Fruit fly (Drosophila melanogaster) whole organism, embryonic: ENCODE results near the gene CG31445.

Source experiments
- Ada2b ChIP-seq: fragments of 200-800 bp; sonication (Bioruptor generic); IDR thresholded peaks from 2 replicates; pipeline ENCODE4 v1.3.6; 2022; ENCODE audit warnings: missing biosample characterization, missing genetic modification characterization
- C15 ChIP-seq: fragments of 200-800 bp; sonication (Bioruptor generic); IDR thresholded peaks from 3 replicates; pipeline ENCODE4 v1.3.6; 2022; ENCODE audit warnings: missing biosample characterization, missing genetic modification characterization
- CG1024 ChIP-seq: fragments of 200-800 bp; sonication (Bioruptor generic); IDR thresholded peaks from 2 replicates; pipeline ENCODE4 v1.3.6; 2022; ENCODE audit warnings: missing biosample characterization, missing genetic modification characterization
- CG11093 ChIP-seq: fragments of 200-800 bp; sonication (Bioruptor generic); IDR thresholded peaks from 3 replicates; pipeline ENCODE4 v1.3.6; 2022; ENCODE audit warnings: missing biosample characterization, missing genetic modification characterization
- CG11695 ChIP-seq: fragments of 200-800 bp; sonication (Bioruptor generic); IDR thresholded peaks from 3 replicates; pipeline ENCODE4 v1.3.6; 2022; ENCODE audit warnings: missing biosample characterization, missing genetic modification characterization
- CG12236 ChIP-seq: fragments of 200-800 bp; sonication (Bioruptor generic); optimal IDR thresholded peaks from 2 replicates; lab custom pipeline; 2016; ENCODE audit warnings: missing biosample characterization, missing genetic modification characterization
- CG13123 ChIP-seq: fragments of 200-800 bp; sonication (Bioruptor generic); optimal IDR thresholded peaks from 2 replicates; lab custom pipeline; 2016; ENCODE audit warnings: missing biosample characterization, missing genetic modification characterization
- CG13287 ChIP-seq: fragments of 200-800 bp; sonication (Bioruptor generic); IDR thresholded peaks from 2 replicates; pipeline ENCODE4 v1.3.6; 2022; ENCODE audit warnings: missing biosample characterization, missing genetic modification characterization; ENCODE audit not compliant: partially characterized antibody
- CG14014 ChIP-seq: fragments of 200-800 bp; sonication (Bioruptor generic); IDR thresholded peaks from 2 replicates; pipeline ENCODE4 v1.3.6; 2022; ENCODE audit warnings: missing biosample characterization, missing genetic modification characterization
- CG14710 ChIP-seq: fragments of 200-800 bp; sonication (Bioruptor generic); optimal IDR thresholded peaks from 3 replicates; lab custom pipeline; 2019; ENCODE audit warnings: missing biosample characterization, mild to moderate bottlenecking, missing genetic modification characterization, moderate library complexity
- CG17612 ChIP-seq: fragments of 200-800 bp; sonication (Bioruptor generic); IDR thresholded peaks from 2 replicates; pipeline ENCODE4 v1.3.6; 2022; ENCODE audit warnings: missing biosample characterization, missing genetic modification characterization
- CG2116 ChIP-seq: fragments of 200-800 bp; sonication (Bioruptor generic); optimal IDR thresholded peaks from 3 replicates; lab custom pipeline; 2018; ENCODE audit warnings: missing biosample characterization, mild to moderate bottlenecking, missing genetic modification characterization
- CG2875 ChIP-seq: fragments of 200-800 bp; sonication (Bioruptor generic); optimal IDR thresholded peaks from 2 replicates; lab custom pipeline; 2017; ENCODE audit warnings: missing biosample characterization, mild to moderate bottlenecking, missing genetic modification characterization, missing genetic modification reagents
- CG30431 ChIP-seq: fragments of 200-800 bp; sonication (Bioruptor generic); optimal IDR thresholded peaks from 2 replicates; lab custom pipeline; 2017; ENCODE audit warnings: missing biosample characterization, missing genetic modification characterization
- CG31441 ChIP-seq: fragments of 200-800 bp; sonication (Bioruptor generic); IDR thresholded peaks from 2 replicates; pipeline ENCODE4 v1.3.6; 2022; ENCODE audit warnings: missing biosample characterization, missing genetic modification characterization
- CG3407 ChIP-seq: fragments of 200-800 bp; sonication (Bioruptor generic); optimal IDR thresholded peaks from 2 replicates; lab custom pipeline; 2018; ENCODE audit warnings: missing biosample characterization, mild to moderate bottlenecking, missing genetic modification characterization
- CG34224 ChIP-seq: fragments of 200-800 bp; sonication (Bioruptor generic); IDR thresholded peaks from 3 replicates; pipeline ENCODE4 v1.3.6; 2022; ENCODE audit warnings: missing biosample characterization, missing genetic modification characterization; ENCODE audit not compliant: partially characterized antibody
- CG3838 ChIP-seq: fragments of 200-800 bp; sonication (Bioruptor generic); optimal IDR thresholded peaks from 3 replicates; lab custom pipeline; 2016; ENCODE audit warnings: missing biosample characterization, missing genetic modification characterization
- CG42726 ChIP-seq: fragments of 200-800 bp; sonication (Bioruptor generic); IDR thresholded peaks from 2 replicates; pipeline ENCODE4 v1.3.6; 2022; ENCODE audit warnings: missing biosample characterization, missing genetic modification characterization; ENCODE audit not compliant: partially characterized antibody
- CG4730 ChIP-seq: fragments of 200-800 bp; sonication (Bioruptor generic); IDR thresholded peaks from 2 replicates; pipeline ENCODE4 v1.3.6; 2022; ENCODE audit warnings: missing biosample characterization, missing genetic modification characterization
- CG4854 ChIP-seq: fragments of 200-800 bp; sonication (Bioruptor generic); optimal IDR thresholded peaks from 2 replicates; lab custom pipeline; 2016; ENCODE audit warnings: missing biosample characterization, missing genetic modification characterization, inconsistent platforms
- CG7963 ChIP-seq: fragments of 200-800 bp; sonication (Bioruptor generic); IDR thresholded peaks from 3 replicates; pipeline ENCODE4 v1.3.6; 2022; ENCODE audit warnings: missing biosample characterization, missing genetic modification characterization; ENCODE audit not compliant: partially characterized antibody
- CG8924 ChIP-seq: fragments of 200-800 bp; optimal IDR thresholded peaks from 3 replicates; lab custom pipeline; 2019; ENCODE audit warnings: missing biosample characterization, mild to moderate bottlenecking, missing genetic modification characterization, moderate library complexity
- CkIIα-i1 ChIP-seq: fragments of 200-800 bp; sonication (Bioruptor generic); IDR thresholded peaks from 2 replicates; pipeline ENCODE4 v1.3.6; 2022; ENCODE audit warnings: missing biosample characterization, missing genetic modification characterization
- CrebB ChIP-seq: fragments of 200-800 bp; sonication (Bioruptor generic); optimal IDR thresholded peaks from 3 replicates; lab custom pipeline; 2018; ENCODE audit warnings: missing biosample characterization, mild to moderate bottlenecking, missing genetic modification characterization
- Dref ChIP-seq: fragments of 200-800 bp; sonication (Bioruptor generic); IDR thresholded peaks from 2 replicates; pipeline ENCODE4 v1.3.6; 2022; ENCODE audit warnings: missing biosample characterization, missing genetic modification characterization
- ERR ChIP-seq: fragments of 200-800 bp; sonication (Bioruptor generic); optimal IDR thresholded peaks from 2 replicates; lab custom pipeline; 2016; ENCODE audit warnings: missing biosample characterization, missing genetic modification characterization
- Fer1 ChIP-seq: fragments of 200-800 bp; sonication (Bioruptor generic); optimal IDR thresholded peaks from 2 replicates; lab custom pipeline; 2017; ENCODE audit warnings: missing biosample characterization, mild to moderate bottlenecking, missing genetic modification characterization
- Hr3 ChIP-seq: fragments of 200-800 bp; sonication (Bioruptor generic); optimal IDR thresholded peaks from 3 replicates; lab custom pipeline; 2016; ENCODE audit warnings: missing biosample characterization, missing genetic modification characterization
- Hsf ChIP-seq: fragments of 200-800 bp; sonication (Bioruptor generic); optimal IDR thresholded peaks from 3 replicates; lab custom pipeline; 2016; ENCODE audit warnings: missing biosample characterization, missing genetic modification characterization
- MBD-R2 ChIP-seq: fragments of 200-800 bp; sonication (Bioruptor generic); IDR thresholded peaks from 2 replicates; pipeline ENCODE4 v1.3.6; 2022; ENCODE audit warnings: missing biosample characterization, missing genetic modification characterization
- NFAT ChIP-seq: fragments of 200-800 bp; sonication (Bioruptor generic); IDR thresholded peaks from 2 replicates; pipeline ENCODE4 v1.3.6; 2022; ENCODE audit warnings: missing biosample characterization, missing genetic modification characterization
- NK7.1 ChIP-seq: fragments of 200-800 bp; sonication (Bioruptor generic); optimal IDR thresholded peaks from 3 replicates; lab custom pipeline; 2016; ENCODE audit warnings: missing biosample characterization, missing genetic modification characterization
- NfI ChIP-seq: fragments of 200-800 bp; sonication (Bioruptor generic); optimal IDR thresholded peaks from 3 replicates; lab custom pipeline; 2018; ENCODE audit warnings: missing biosample characterization, mild to moderate bottlenecking, missing genetic modification characterization, moderate library complexity
- al ChIP-seq: fragments of 200-800 bp; sonication (Bioruptor generic); IDR thresholded peaks from 2 replicates; pipeline ENCODE4 v1.3.6; 2022; ENCODE audit warnings: missing biosample characterization, missing genetic modification characterization
- bbx ChIP-seq: fragments of 200-800 bp; sonication (Bioruptor generic); IDR thresholded peaks from 2 replicates; pipeline ENCODE4 v1.3.6; 2022; ENCODE audit warnings: missing biosample characterization, missing genetic modification characterization; ENCODE audit not compliant: partially characterized antibody
- bowl ChIP-seq: fragments of 200-800 bp; sonication (Bioruptor generic); IDR thresholded peaks from 2 replicates; pipeline ENCODE4 v1.3.6; 2022; ENCODE audit warnings: missing biosample characterization, missing genetic modification characterization
- chif ChIP-seq, 2 experiments: fragments of 200-800 bp; sonication (Bioruptor generic); optimal IDR thresholded peaks; 3 replicates each; lab custom pipeline; 2016; ENCODE audit warnings: missing biosample characterization in 2 of 2, missing genetic modification characterization in 2 of 2
- chm ChIP-seq: fragments of 200-800 bp; sonication (Bioruptor generic); IDR thresholded peaks from 2 replicates; pipeline ENCODE4 v1.3.6; 2022; ENCODE audit warnings: missing biosample characterization, missing genetic modification characterization
- chn ChIP-seq: fragments of 200-800 bp; sonication (Bioruptor generic); optimal IDR thresholded peaks from 2 replicates; lab custom pipeline; 2016; ENCODE audit warnings: missing biosample characterization, missing genetic modification characterization
- eve ChIP-seq, 2 experiments: fragments of >200 bp; optimal IDR thresholded peaks; 2 replicates each; lab custom pipeline; 2017; ENCODE audit warnings: missing biosample characterization in 2 of 2, missing genetic modification characterization in 2 of 2
- ham ChIP-seq: fragments of 200-800 bp; sonication (Bioruptor generic); IDR thresholded peaks from 2 replicates; pipeline ENCODE4 v1.3.6; 2022; ENCODE audit warnings: missing biosample characterization, missing genetic modification characterization
- hb ChIP-seq: fragments of 200-800 bp; sonication (Bioruptor generic); IDR thresholded peaks from 3 replicates; pipeline ENCODE4 v1.3.6; 2022; ENCODE audit warnings: missing biosample characterization, missing genetic modification characterization; ENCODE audit not compliant: partially characterized antibody
- her ChIP-seq: fragments of 200-800 bp; sonication (Bioruptor generic); optimal IDR thresholded peaks from 2 replicates; lab custom pipeline; 2016; ENCODE audit warnings: missing biosample characterization, missing genetic modification characterization
- insv ChIP-seq, 2 experiments: fragments of 200-800 bp; sonication (Bioruptor generic); optimal IDR thresholded peaks; 3 replicates each; lab custom pipeline; 2016 to 2018; ENCODE audit warnings: missing biosample characterization in 2 of 2, missing genetic modification characterization in 2 of 2
- lola ChIP-seq, 3 experiments: fragments of >200 bp in 2 of 3; fragments of 200-800 bp in 1 of 3; sonication (Bioruptor generic) in 1 of 3; optimal IDR thresholded peaks; 2 replicates each; lab custom pipeline; 2017 to 2019; ENCODE audit warnings: missing biosample characterization in 3 of 3, missing genetic modification characterization in 3 of 3, mild to moderate bottlenecking in 1 of 3, moderate library complexity in 1 of 3
- run ChIP-seq: fragments of 200-800 bp; sonication (Bioruptor generic); optimal IDR thresholded peaks from 3 replicates; lab custom pipeline; 2018; ENCODE audit warnings: missing biosample characterization, mild to moderate bottlenecking, missing genetic modification characterization
- sisA ChIP-seq: fragments of 200-800 bp; sonication (Bioruptor generic); IDR thresholded peaks from 2 replicates; pipeline ENCODE4 v1.3.6; 2022; ENCODE audit warnings: missing biosample characterization, missing genetic modification characterization
- tx ChIP-seq: fragments of 200-800 bp; sonication (Bioruptor generic); optimal IDR thresholded peaks from 2 replicates; lab custom pipeline; 2016; ENCODE audit warnings: missing biosample characterization, missing genetic modification characterization

The CG31445 gene

dm6 chr3R:29277009-29277408 lies 32.4 kb upstream of the CG31445 start (continued):
- no peak for TF ChIP-seq CG12236 (GFP tag; lab: Kevin White, UChicago)
- TF ChIP-seq, all 482 proteins: peak for 85

- TF ChIP-seq CG2116 (peak; percentile 13), CG42726 (no peak), CG30431 (GFP tag; lab: Kevin White, UChicago) (peak; percentile 66), CG3838 (peak; percentile 28), CG31441 (peak; percentile 64), CG14014 (GFP tag; lab: Robert Waterston, UW) (peak; percentile 41; the same call in 1 of the 2 replicates), NfI (GFP tag; lab: Kevin White, UChicago) (peak; percentile 49), CG11695 (GFP tag; lab: Robert Waterston, UW) (0 out of 3 replicates have a peak, but pooled peaks have one; percentile 33), CG4854 (GFP tag; lab: Kevin White, UChicago) (peak; percentile 36), CkIIα-i1 (no peak), CG2875 (GFP tag; lab: Kevin White, UChicago) (peak; percentile 47), ham (no peak), CG17612 (GFP tag; lab: Robert Waterston, UW) (no peak), Fer1 (GFP tag; lab: Kevin White, UChicago) (no peak), CrebB (tag; lab: Kevin White, UChicago) (peak; percentile 5), CG13123 (GFP tag; lab: Kevin White, UChicago) (peak; percentile 40), her (GFP tag; lab: Kevin White, UChicago) (no peak), NK7.1 (GFP tag; lab: Kevin White, UChicago) (no peak), chif (GFP tag; optimal IDR thresholded peaks at IDR 0.05; lab: Kevin White, UChicago) (peak; percentile 39 to 81), chn (GFP tag; lab: Kevin White, UChicago) (peak; percentile 68), bowl (GFP tag; lab: Robert Waterston, UW) (no peak), bbx (GFP tag; lab: Robert Waterston, UW) (no peak), hb (no peak), run (tag; lab: Kevin White, UChicago) (no peak), chm (GFP tag; lab: Robert Waterston, UW) (peak; percentile 58; the same call in 1 of the 2 replicates), CG7963 (no peak), MBD-R2 (GFP tag; lab: Robert Waterston, UW) (no peak), lola (GFP tag; optimal IDR thresholded peaks at IDR 0.05; lab: Kevin White, UChicago) (peak in 1 of 3 experiments; percentile 86), CG4730 (GFP tag; lab: Robert Waterston, UW) (no peak), Hr3 (GFP tag; lab: Kevin White, UChicago) (peak; percentile 64), Dref (no peak), CG13287 (no peak), Ada2b (GFP tag; lab: Robert Waterston, UW) (peak; percentile 41; the same call in 1 of the 2 replicates), CG34224 (GFP tag; lab: Robert Waterston, UW) (no peak), sisA (peak; percentile 46), Hsf (peak; percentile 59), insv (GFP tag; optimal IDR thresholded peaks at IDR 0.05; lab: Kevin White, UChicago) (no peak), C15 (no peak), CG3407 (peak; percentile 22), al (no peak), CG1024 (GFP tag; lab: Robert Waterston, UW) (0 out of 2 replicates have a peak, but pooled peaks have one; percentile 33), ERR (no peak), CG14710 (tag; lab: Kevin White, UChicago) (peak; percentile 83), eve (GFP tag; optimal IDR thresholded peaks at IDR 0.05; lab: Kevin White, UChicago) (peak in 1 of 2 experiments; percentile 77), CG8924 (peak; percentile 76), NFAT (no peak), tx (GFP tag; lab: Kevin White, UChicago) (peak; percentile 20), CG11093 (0 out of 3 replicates have a peak, but pooled peaks have one; percentile 31)
These were observed 30.0 kb upstream of the CG31445 start for dm6 chr3R:29274590-29274989.
